Fruit fly (Drosophila melanogaster) whole organism, embryonic: Measurements from ENCODE around the gene ec.

Experiments
- Asciz ChIP-seq: fragments of 200-800 bp; sonication (Bioruptor generic); optimal IDR thresholded peaks from 2 replicates; lab custom pipeline; 2017; ENCODE audit warnings: missing biosample characterization, mild to moderate bottlenecking, missing genetic modification characterization, missing genetic modification reagents
- CG10209 ChIP-seq: fragments of 200-800 bp; sonication (Bioruptor generic); optimal IDR thresholded peaks from 3 replicates; lab custom pipeline; 2017; ENCODE audit warnings: missing biosample characterization, mild to moderate bottlenecking, missing genetic modification characterization, missing genetic modification reagents
- CG10543 ChIP-seq: fragments of 200-800 bp; sonication (Bioruptor generic); optimal IDR thresholded peaks from 3 replicates; lab custom pipeline; 2017; ENCODE audit warnings: missing biosample characterization, mild to moderate bottlenecking, missing genetic modification characterization, moderate library complexity
- CG10979 ChIP-seq: fragments of 200-800 bp; sonication (Bioruptor generic); optimal IDR thresholded peaks from 2 replicates; lab custom pipeline; 2018; ENCODE audit warnings: missing biosample characterization, mild to moderate bottlenecking, missing genetic modification characterization, moderate library complexity
- CG12071 ChIP-seq: fragments of 200-800 bp; sonication (Bioruptor generic); optimal IDR thresholded peaks from 3 replicates; lab custom pipeline; 2018; ENCODE audit warnings: missing biosample characterization, mild to moderate bottlenecking, missing genetic modification characterization
- CG12744 ChIP-seq: fragments of 200-800 bp; sonication (Bioruptor generic); optimal IDR thresholded peaks from 2 replicates; lab custom pipeline; 2016; ENCODE audit warnings: missing biosample characterization, missing genetic modification characterization
- CG12942 ChIP-seq: fragments of 200-800 bp; sonication (Bioruptor generic); optimal IDR thresholded peaks from 3 replicates; lab custom pipeline; 2016; ENCODE audit warnings: missing biosample characterization, missing genetic modification characterization
- CG13775 ChIP-seq: fragments of 200-800 bp; sonication (Bioruptor generic); optimal IDR thresholded peaks from 3 replicates; lab custom pipeline; 2017; ENCODE audit warnings: missing biosample characterization, mild to moderate bottlenecking, missing genetic modification characterization
- CG14050 ChIP-seq: fragments of 200-800 bp; sonication (Bioruptor generic); IDR thresholded peaks from 3 replicates; pipeline ENCODE4 v1.3.6; 2022; ENCODE audit warnings: missing biosample characterization, missing genetic modification characterization
- CG14710 ChIP-seq: fragments of 200-800 bp; sonication (Bioruptor generic); optimal IDR thresholded peaks from 3 replicates; lab custom pipeline; 2019; ENCODE audit warnings: missing biosample characterization, mild to moderate bottlenecking, missing genetic modification characterization, moderate library complexity
- CG14965 ChIP-seq: fragments of 200-800 bp; sonication (Bioruptor generic); optimal IDR thresholded peaks from 2 replicates; lab custom pipeline; 2016; ENCODE audit warnings: missing biosample characterization, missing genetic modification characterization, borderline replicate concordance
- CG15601 ChIP-seq: fragments of 200-800 bp; sonication (Bioruptor generic); optimal IDR thresholded peaks from 3 replicates; lab custom pipeline; 2019; ENCODE audit warnings: missing biosample characterization, mild to moderate bottlenecking, missing genetic modification characterization, moderate library complexity
- CG17186 ChIP-seq: fragments of 200-800 bp; sonication (Bioruptor generic); optimal IDR thresholded peaks from 3 replicates; lab custom pipeline; 2017; ENCODE audit warnings: missing biosample characterization, missing genetic modification reagents, missing genetic modification characterization
- CG18619 ChIP-seq: fragments of 200-800 bp; sonication (Bioruptor generic); optimal IDR thresholded peaks from 3 replicates; lab custom pipeline; 2017; ENCODE audit warnings: missing biosample characterization, mild to moderate bottlenecking, missing genetic modification characterization
- CG31365 ChIP-seq: fragments of 200-800 bp; sonication (Bioruptor generic); optimal IDR thresholded peaks from 2 replicates; lab custom pipeline; 2018; ENCODE audit warnings: missing biosample characterization, mild to moderate bottlenecking, missing genetic modification characterization
- CG31388 ChIP-seq: fragments of 200-800 bp; sonication (Bioruptor generic); optimal IDR thresholded peaks from 2 replicates; lab custom pipeline; 2016; ENCODE audit warnings: missing biosample characterization, missing genetic modification characterization
- CG3163 ChIP-seq: fragments of 200-800 bp; sonication (Bioruptor generic); optimal IDR thresholded peaks from 3 replicates; lab custom pipeline; 2016; ENCODE audit warnings: missing biosample characterization, missing genetic modification characterization
- CG4282 ChIP-seq: fragments of 200-800 bp; sonication (Bioruptor generic); optimal IDR thresholded peaks from 2 replicates; lab custom pipeline; 2016; ENCODE audit warnings: missing biosample characterization, missing genetic modification characterization
- CG4854 ChIP-seq: fragments of 200-800 bp; sonication (Bioruptor generic); optimal IDR thresholded peaks from 2 replicates; lab custom pipeline; 2016; ENCODE audit warnings: missing biosample characterization, missing genetic modification characterization, inconsistent platforms
- CG6654 ChIP-seq: fragments of 200-800 bp; sonication (Bioruptor generic); optimal IDR thresholded peaks from 2 replicates; lab custom pipeline; 2017; ENCODE audit warnings: missing biosample characterization, mild to moderate bottlenecking, missing genetic modification characterization
- Drgx ChIP-seq: fragments of 200-800 bp; sonication (Bioruptor generic); IDR thresholded peaks from 2 replicates; pipeline ENCODE4 v1.3.6; 2022; ENCODE audit warnings: missing biosample characterization, missing genetic modification characterization
- HHEX ChIP-seq: fragments of 200-800 bp; sonication (Bioruptor generic); optimal IDR thresholded peaks from 3 replicates; lab custom pipeline; 2017; ENCODE audit warnings: missing biosample characterization, mild to moderate bottlenecking, missing genetic modification characterization, missing genetic modification reagents
- HLH3B ChIP-seq: fragments of 200-800 bp; sonication (Bioruptor generic); IDR thresholded peaks from 2 replicates; pipeline ENCODE4 v1.3.6; 2022; ENCODE audit warnings: missing biosample characterization, missing genetic modification characterization
- HLH54F ChIP-seq: fragments of 200-800 bp; sonication (Bioruptor generic); optimal IDR thresholded peaks from 3 replicates; lab custom pipeline; 2016; ENCODE audit warnings: missing biosample characterization, missing genetic modification characterization
- Hmx ChIP-seq: fragments of 200-800 bp; sonication (Bioruptor generic); optimal IDR thresholded peaks from 2 replicates; lab custom pipeline; 2016; ENCODE audit warnings: missing biosample characterization, missing genetic modification characterization
- Hr39 ChIP-seq: fragments of >200 bp; optimal IDR thresholded peaks from 2 replicates; lab custom pipeline; 2017
- Jarid2 ChIP-seq: fragments of 200-800 bp; sonication (Bioruptor generic); optimal IDR thresholded peaks from 3 replicates; lab custom pipeline; 2017; ENCODE audit warnings: mild to moderate bottlenecking, missing biosample characterization, missing genetic modification reagents, missing genetic modification characterization
- MBD-R2 ChIP-seq: fragments of 200-800 bp; sonication (Bioruptor generic); IDR thresholded peaks from 2 replicates; pipeline ENCODE4 v1.3.6; 2022; ENCODE audit warnings: missing biosample characterization, missing genetic modification characterization
- MESR4 ChIP-seq: fragments of 200-800 bp; sonication (Bioruptor generic); optimal IDR thresholded peaks from 2 replicates; lab custom pipeline; 2018; ENCODE audit warnings: missing biosample characterization, mild to moderate bottlenecking, missing genetic modification characterization, moderate library complexity
- MTF-1 ChIP-seq: fragments of 200-800 bp; sonication (Bioruptor generic); optimal IDR thresholded peaks from 2 replicates; lab custom pipeline; 2018; ENCODE audit warnings: missing biosample characterization, mild to moderate bottlenecking, missing genetic modification characterization, borderline replicate concordance
- NC2α ChIP-seq: fragments of 200-800 bp; sonication (Bioruptor generic); optimal IDR thresholded peaks from 2 replicates; lab custom pipeline; 2016; ENCODE audit warnings: missing biosample characterization, missing genetic modification characterization
- Nf-YA ChIP-seq: fragments of 200-800 bp; sonication (Bioruptor generic); IDR thresholded peaks from 2 replicates; pipeline ENCODE4 v1.3.6; 2022; ENCODE audit warnings: missing biosample characterization, missing genetic modification characterization
- Oaz ChIP-seq: fragments of 200-800 bp; sonication (Bioruptor generic); IDR thresholded peaks from 2 replicates; pipeline ENCODE4 v1.3.6; 2022; ENCODE audit warnings: missing biosample characterization, missing genetic modification characterization
- Sox100B ChIP-seq: fragments of 200-800 bp; sonication (Bioruptor generic); optimal IDR thresholded peaks from 3 replicates; lab custom pipeline; 2018; ENCODE audit warnings: missing biosample characterization, mild to moderate bottlenecking, missing genetic modification characterization
- TFAM ChIP-seq: fragments of 200-800 bp; sonication (Bioruptor generic); optimal IDR thresholded peaks from 2 replicates; lab custom pipeline; 2017; ENCODE audit warnings: missing biosample characterization, missing genetic modification characterization, inconsistent platforms
- Usf ChIP-seq: fragments of 200-800 bp; sonication (Bioruptor generic); optimal IDR thresholded peaks from 2 replicates; lab custom pipeline; 2017; ENCODE audit warnings: missing genotype, missing biosample characterization, missing genetic modification characterization
- ab ChIP-seq: fragments of 200-800 bp; sonication (Bioruptor generic); optimal IDR thresholded peaks from 2 replicates; lab custom pipeline; 2016; ENCODE audit warnings: missing biosample characterization, missing genetic modification characterization
- br ChIP-seq: fragments of >200 bp; optimal IDR thresholded peaks from 2 replicates; lab custom pipeline; 2017
- cad ChIP-seq: fragments of >200 bp; optimal IDR thresholded peaks from 2 replicates; lab custom pipeline; 2017; ENCODE audit warnings: missing biosample characterization, missing genetic modification characterization
- caup ChIP-seq: fragments of 200-800 bp; sonication (Bioruptor generic); optimal IDR thresholded peaks from 3 replicates; lab custom pipeline; 2017; ENCODE audit warnings: missing biosample characterization, mild to moderate bottlenecking, missing genetic modification characterization, moderate library complexity; ENCODE audit not compliant: severe bottlenecking
- crc ChIP-seq: fragments of 200-800 bp; sonication (Bioruptor generic); optimal IDR thresholded peaks from 2 replicates; lab custom pipeline; 2016; ENCODE audit warnings: missing biosample characterization, missing genetic modification characterization
- croc ChIP-seq: fragments of 200-800 bp; sonication (Bioruptor generic); conservative IDR thresholded peaks from 3 replicates; pipeline ENCODE4 v1.3.6; 2022; ENCODE audit warnings: missing biosample characterization, missing genetic modification characterization
- fru ChIP-seq: fragments of >200 bp; optimal IDR thresholded peaks from 2 replicates; lab custom pipeline; 2017
- gcm2 ChIP-seq: fragments of 200-800 bp; sonication (Bioruptor generic); optimal IDR thresholded peaks from 2 replicates; lab custom pipeline; 2016; ENCODE audit warnings: missing biosample characterization, missing genetic modification characterization
- inv ChIP-seq: fragments of 200-800 bp; sonication (Bioruptor generic); IDR thresholded peaks from 2 replicates; pipeline ENCODE4 v1.3.6; 2022; ENCODE audit warnings: missing biosample characterization, missing genetic modification characterization; ENCODE audit not compliant: partially characterized antibody
- jigr1 ChIP-seq: fragments of 200-800 bp; sonication (Bioruptor generic); IDR thresholded peaks from 3 replicates; pipeline ENCODE4 v1.3.6; 2022; ENCODE audit warnings: missing biosample characterization, missing genetic modification characterization
- jumu ChIP-seq: fragments of 200-800 bp; sonication (Bioruptor generic); optimal IDR thresholded peaks from 3 replicates; lab custom pipeline; 2016; ENCODE audit warnings: missing biosample characterization, missing genetic modification characterization
- maf-S ChIP-seq: fragments of 200-800 bp; sonication (Bioruptor generic); optimal IDR thresholded peaks from 2 replicates; lab custom pipeline; 2016; ENCODE audit warnings: missing biosample characterization, missing genetic modification characterization
- scrt ChIP-seq: fragments of 200-800 bp; sonication (Bioruptor generic); optimal IDR thresholded peaks from 2 replicates; lab custom pipeline; 2018; ENCODE audit warnings: missing biosample characterization, mild to moderate bottlenecking, missing genetic modification characterization, moderate library complexity
- sisA ChIP-seq: fragments of 200-800 bp; sonication (Bioruptor generic); IDR thresholded peaks from 2 replicates; pipeline ENCODE4 v1.3.6; 2022; ENCODE audit warnings: missing biosample characterization, missing genetic modification characterization
- slbo ChIP-seq: fragments of 200-800 bp; sonication (Bioruptor generic); IDR thresholded peaks from 2 replicates; pipeline ENCODE4 v1.3.6; 2022; ENCODE audit warnings: missing biosample characterization, missing genetic modification characterization
- usp ChIP-seq: fragments of >200 bp; optimal IDR thresholded peaks from 2 replicates; lab custom pipeline; 2017; ENCODE audit warnings: missing biosample characterization, missing genetic modification characterization

Gene ec

dm6 chrX:3774277-3774676 lies 37.2 kb upstream of the ec start (continued):
- peak; percentile 72 for TF ChIP-seq CG4854
- TF ChIP-seq Oaz (GFP tag; lab: Robert Waterston, UW): peak; percentile 83
- TF ChIP-seq jigr1 (GFP tag; lab: Robert Waterston, UW): no peak
- TF ChIP-seq MBD-R2 (GFP tag; lab: Robert Waterston, UW): peak; percentile 93
- TF ChIP-seq jumu (GFP tag; lab: Kevin White, UChicago): peak; percentile 88
- peak; percentile 92 for TF ChIP-seq caup (GFP tag; lab: Kevin White, UChicago)
- peak; percentile 92 for TF ChIP-seq CG10543
- TF ChIP-seq scrt: peak; percentile 89
- TF ChIP-seq ab (GFP tag; lab: Kevin White, UChicago): no peak
- TF ChIP-seq cad: no peak
- peak; percentile 78 for TF ChIP-seq CG12942 (GFP tag; lab: Kevin White, UChicago)
- TF ChIP-seq CG31388 (GFP tag; lab: Kevin White, UChicago): peak; percentile 78
- no peak for TF ChIP-seq br
- peak; percentile 74 for TF ChIP-seq Sox100B (GFP tag; lab: Kevin White, UChicago)
- no peak for TF ChIP-seq CG15601
- no peak for TF ChIP-seq CG17186 (GFP tag; lab: Kevin White, UChicago)
- TF ChIP-seq CG6654 (GFP tag; lab: Kevin White, UChicago): peak; percentile 39
- TF ChIP-seq HHEX (GFP tag; lab: Kevin White, UChicago): peak; percentile 92
- peak; percentile 96 for TF ChIP-seq Drgx (GFP tag; lab: Robert Waterston, UW)
- peak; percentile 87 for TF ChIP-seq CG10209 (GFP tag; lab: Kevin White, UChicago)
- TF ChIP-seq CG4282 (GFP tag; lab: Kevin White, UChicago): peak; percentile 52
- peak; percentile 64 for TF ChIP-seq Usf (GFP tag; lab: Kevin White, UChicago)
- TF ChIP-seq Hmx (GFP tag; lab: Kevin White, UChicago): peak; percentile 75
- peak; percentile 87 for TF ChIP-seq CG12071 (GFP tag; lab: Kevin White, UChicago)
- TF ChIP-seq Hr39: no peak
- TF ChIP-seq slbo (GFP tag; lab: Robert Waterston, UW): peak; percentile 97
- peak; percentile 90 for TF ChIP-seq HLH54F
- TF ChIP-seq MESR4 (GFP tag; lab: Kevin White, UChicago): peak; percentile 27
- TF ChIP-seq CG12744 (GFP tag; lab: Kevin White, UChicago): peak; percentile 87
- TF ChIP-seq TFAM (GFP tag; lab: Kevin White, UChicago): no peak
- TF ChIP-seq MTF-1 (GFP tag; lab: Kevin White, UChicago): peak; percentile 75
- TF ChIP-seq CG14965 (GFP tag; lab: Kevin White, UChicago): peak; percentile 17
- TF ChIP-seq CG18619 (GFP tag; lab: Kevin White, UChicago): peak; percentile 84
- TF ChIP-seq CG10979 (tag; lab: Kevin White, UChicago): peak; percentile 62
- peak; percentile 84 for TF ChIP-seq CG14050
- TF ChIP-seq crc: peak; percentile 87
- peak; percentile 54 for TF ChIP-seq CG14710
- TF ChIP-seq Asciz (GFP tag; lab: Kevin White, UChicago): peak; percentile 78
- TF ChIP-seq Nf-YA: peak; percentile 61
- TF ChIP-seq CG13775 (GFP tag; lab: Kevin White, UChicago): peak; percentile 80
- TF ChIP-seq CG3163 (GFP tag; lab: Kevin White, UChicago): peak; percentile 75
- TF ChIP-seq maf-S: peak; percentile 90
- peak; percentile 51; the same call in 2 of the 3 replicates for TF ChIP-seq croc
- TF ChIP-seq fru (lab: Kevin White, UChicago): no peak
- no peak for TF ChIP-seq inv
- peak; percentile 90 for TF ChIP-seq HLH3B
- peak; percentile 77 for TF ChIP-seq CG31365 (tag; lab: Kevin White, UChicago)
- peak; percentile 56 for TF ChIP-seq Jarid2 (GFP tag; lab: Kevin White, UChicago)
- peak; percentile 72 for TF ChIP-seq gcm2 (GFP tag; lab: Kevin White, UChicago)
- TF ChIP-seq sisA (GFP tag; lab: Robert Waterston, UW): peak; percentile 86
- no peak for TF ChIP-seq usp
- peak; percentile 52 for TF ChIP-seq NC2α (GFP tag; lab: Kevin White, UChicago)
